Worm (Caenorhabditis elegans): ENCODE results near the gene tbx-9.

Gene tbx-9

ce11 chrIII:10376041-10376440, 34.4 kb upstream of the tbx-9 start:
- no peak for TF ChIP-seq ama-1 (optimal IDR thresholded peaks at IDR 0.05)
- no peak for TF ChIP-seq ets-7 (tag; optimal IDR thresholded peaks at IDR 0.05)
- TF ChIP-seq pes-1 (GFP tag; IDR thresholded peaks at IDR 0.05), result no peak
- no peak for TF ChIP-seq scrt-1 (GFP tag; IDR thresholded peaks at IDR 0.05)
- no peak for TF ChIP-seq tbx-11 (GFP tag; IDR thresholded peaks at IDR 0.05)
- no peak for TF ChIP-seq ceh-13 (GFP tag; optimal IDR thresholded peaks at IDR 0.05)
- no peak for TF ChIP-seq sea-1 (GFP tag; conservative IDR thresholded peaks at IDR 0.05)
- no peak for TF ChIP-seq B0310.2 (tag; optimal IDR thresholded peaks at IDR 0.05)
- no peak for TF ChIP-seq F13C5.2 (tag; optimal IDR thresholded peaks at IDR 0.05)
- no peak for TF ChIP-seq hnd-1 (tag; optimal IDR thresholded peaks at IDR 0.05)
- no peak for TF ChIP-seq aly-1 (tag; optimal IDR thresholded peaks at IDR 0.05)
- TF ChIP-seq hmg-4 (GFP tag; optimal IDR thresholded peaks at IDR 0.05), result no peak
- TF ChIP-seq tbx-37 (GFP tag; conservative IDR thresholded peaks at IDR 0.05), result no peak
- no peak for TF ChIP-seq ceh-36 (tag; optimal IDR thresholded peaks at IDR 0.05)
- TF ChIP-seq tra-4 (tag; optimal IDR thresholded peaks at IDR 0.05), result no peak
- no peak for TF ChIP-seq flt-1 (GFP tag; IDR thresholded peaks at IDR 0.05)
- TF ChIP-seq hmbx-1 (tag; optimal IDR thresholded peaks at IDR 0.05), result no peak

- 0 out of 2 replicates have a peak, but pooled peaks have one; percentile 2 for TF ChIP-seq tbx-37 (GFP tag; conservative IDR thresholded peaks at IDR 0.05)
- TF ChIP-seq ets-7 (tag; optimal IDR thresholded peaks at IDR 0.05), result no peak
- no peak for TF ChIP-seq tbx-11 (GFP tag; IDR thresholded peaks at IDR 0.05)
Observed at ce11 chrIII:10373845-10374244, 32.2 kb upstream of the tbx-9 start.

DNA sequence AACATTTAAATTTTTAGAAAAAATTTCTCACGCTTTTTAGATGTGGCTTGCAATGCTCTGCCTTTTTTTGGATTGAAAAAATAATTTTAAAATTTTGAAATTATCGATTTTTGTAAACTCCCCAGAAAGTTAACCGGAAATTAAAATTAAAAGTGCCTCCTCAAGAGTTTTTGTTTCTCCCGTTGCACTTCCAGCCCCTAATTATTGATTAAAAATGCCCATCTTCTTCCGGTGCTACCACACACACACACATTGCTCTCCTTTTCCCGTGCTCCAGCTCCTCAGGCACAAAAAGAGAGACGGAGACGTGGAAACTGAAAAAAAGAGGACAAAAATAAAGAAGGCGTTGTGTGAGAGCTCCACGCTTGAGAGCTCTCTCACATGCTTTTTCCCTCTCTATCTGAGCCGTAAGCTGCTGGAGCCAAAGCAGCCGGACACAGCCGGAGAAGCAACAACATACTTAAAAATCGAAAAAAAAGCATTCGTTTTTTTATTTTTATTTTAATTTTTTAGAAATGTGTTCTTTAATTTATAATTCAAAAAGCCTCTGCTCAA, 25.8 kb upstream of the tbx-9 start:
- TF ChIP-seq tbx-37 (GFP tag; conservative IDR thresholded peaks at IDR 0.05), result no peak
- no peak for TF ChIP-seq F13C5.2 (tag; optimal IDR thresholded peaks at IDR 0.05)
- TF ChIP-seq ceh-36 (tag; optimal IDR thresholded peaks at IDR 0.05), result no peak
- TF ChIP-seq sea-1 (GFP tag; conservative IDR thresholded peaks at IDR 0.05), result 0 out of 2 replicates have a peak, but pooled peaks have one; percentile 30

- TF ChIP-seq flt-1 (GFP tag; IDR thresholded peaks at IDR 0.05) (no peak), pes-1 (GFP tag; IDR thresholded peaks at IDR 0.05) (no peak), B0310.2 (tag; optimal IDR thresholded peaks at IDR 0.05) (no peak), sea-1 (GFP tag; conservative IDR thresholded peaks at IDR 0.05) (no peak), ceh-13 (GFP tag; optimal IDR thresholded peaks at IDR 0.05) (no peak), aly-1 (tag; optimal IDR thresholded peaks at IDR 0.05) (no peak), hmbx-1 (tag; optimal IDR thresholded peaks at IDR 0.05) (no peak), tbx-11 (GFP tag; IDR thresholded peaks at IDR 0.05) (no peak), ceh-36 (tag; optimal IDR thresholded peaks at IDR 0.05) (no peak), F13C5.2 (tag; optimal IDR thresholded peaks at IDR 0.05) (no peak), hmg-4 (GFP tag; optimal IDR thresholded peaks at IDR 0.05) (no peak), ets-7 (tag; optimal IDR thresholded peaks at IDR 0.05) (no peak), scrt-1 (GFP tag; IDR thresholded peaks at IDR 0.05) (no peak), ama-1 (optimal IDR thresholded peaks at IDR 0.05) (no peak), tra-4 (tag; optimal IDR thresholded peaks at IDR 0.05) (no peak), hnd-1 (tag; optimal IDR thresholded peaks at IDR 0.05) (no peak), tbx-37 (GFP tag; conservative IDR thresholded peaks at IDR 0.05) (no peak)
Observed at ce11 chrIII:10364656-10365055, 23.0 kb upstream of the tbx-9 start, which contains the start of gene tbc-8. TSS of gene tbc-8 (plus strand) at chrIII:10364956.

DNA sequence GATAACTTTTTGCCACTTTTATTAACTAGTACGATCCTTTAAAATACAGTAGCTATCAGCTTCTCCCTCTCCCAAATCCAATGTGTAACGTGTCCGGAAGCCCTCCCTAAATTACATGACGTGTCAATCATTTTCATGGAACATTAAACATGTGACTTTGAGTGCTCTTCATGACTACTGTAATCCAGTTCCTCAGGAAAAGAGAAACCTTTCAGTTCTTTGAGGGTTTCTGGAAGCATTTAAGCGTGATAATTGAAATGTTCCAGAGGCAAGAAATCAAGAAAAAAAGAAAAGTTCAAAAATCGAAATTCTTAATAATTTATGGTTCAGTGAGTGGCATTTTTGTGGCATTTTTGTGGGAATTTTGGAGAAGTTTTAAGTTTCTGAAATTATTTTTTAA, 21.3 kb upstream of the tbx-9 start:
- TF ChIP-seq aly-1 (tag; optimal IDR thresholded peaks at IDR 0.05) (no peak), tra-4 (tag; optimal IDR thresholded peaks at IDR 0.05) (no peak), hmbx-1 (tag; optimal IDR thresholded peaks at IDR 0.05) (no peak), ceh-13 (GFP tag; optimal IDR thresholded peaks at IDR 0.05) (no peak), pes-1 (GFP tag; IDR thresholded peaks at IDR 0.05) (no peak), hmg-4 (GFP tag; optimal IDR thresholded peaks at IDR 0.05) (no peak)

DNA sequence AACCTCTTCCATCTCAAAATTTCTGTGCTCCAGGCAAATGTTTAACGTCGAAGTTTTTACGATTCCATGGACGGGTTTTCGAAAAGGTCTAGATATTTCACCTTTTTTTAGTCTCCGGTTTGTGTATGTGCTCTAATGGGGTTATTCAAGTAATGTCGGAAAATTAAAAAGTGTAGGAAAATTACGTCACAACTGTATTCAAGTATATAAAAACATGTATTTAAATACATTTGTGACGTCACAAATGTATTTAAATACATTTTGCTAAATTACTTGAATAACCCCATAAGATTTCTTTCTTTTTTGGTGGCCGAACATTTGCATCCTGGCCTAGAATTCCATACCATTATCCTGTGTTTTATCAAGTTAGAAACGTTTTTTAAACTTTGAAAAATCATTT, 19.8 kb upstream of the tbx-9 start:
- no peak for TF ChIP-seq ceh-36 (tag; optimal IDR thresholded peaks at IDR 0.05)
- TF ChIP-seq flt-1 (GFP tag; IDR thresholded peaks at IDR 0.05), result no peak
- TF ChIP-seq tra-4 (tag; optimal IDR thresholded peaks at IDR 0.05), result no peak
- no peak for TF ChIP-seq tbx-37 (GFP tag; conservative IDR thresholded peaks at IDR 0.05)
- TF ChIP-seq sea-1 (GFP tag; conservative IDR thresholded peaks at IDR 0.05), result no peak
- TF ChIP-seq F13C5.2 (tag; optimal IDR thresholded peaks at IDR 0.05), result no peak
- TF ChIP-seq scrt-1 (GFP tag; IDR thresholded peaks at IDR 0.05), result no peak
- no peak for TF ChIP-seq ama-1 (optimal IDR thresholded peaks at IDR 0.05)

ce11 chrIII:10359916-10360315, 18.3 kb upstream of the tbx-9 start:
- no peak for TF ChIP-seq tbx-11 (GFP tag; IDR thresholded peaks at IDR 0.05)
- no peak for TF ChIP-seq ets-7 (tag; optimal IDR thresholded peaks at IDR 0.05)

ce11 chrIII:10358751-10359150, 17.1 kb upstream of the tbx-9 start:
- TF ChIP-seq tra-4 (tag; optimal IDR thresholded peaks at IDR 0.05) (no peak), pes-1 (GFP tag; IDR thresholded peaks at IDR 0.05) (no peak), hnd-1 (tag; optimal IDR thresholded peaks at IDR 0.05) (no peak), ceh-13 (GFP tag; optimal IDR thresholded peaks at IDR 0.05) (no peak), scrt-1 (GFP tag; IDR thresholded peaks at IDR 0.05) (no peak), tbx-11 (GFP tag; IDR thresholded peaks at IDR 0.05) (no peak)
